Worm (Caenorhabditis elegans) whole organism, L4/young adult: Measurements from ENCODE around the gene srw-3.

Source experiments
- W03F9.2 ChIP-seq: fragments of 150-350 bp; optimal IDR thresholded peaks from 2 replicates; lab custom pipeline; 2014; ENCODE audit warnings: missing biosample characterization, missing genetic modification characterization
- dao-5 ChIP-seq: sonication (generic microtip); optimal IDR thresholded peaks from 2 replicates; lab custom pipeline; 2016; ENCODE audit warnings: missing genotype, missing genetic modification characterization, moderate library complexity, missing compliant biosample characterization
- him-1 ChIP-seq: sonication (generic microtip); optimal IDR thresholded peaks from 2 replicates; lab custom pipeline; 2016; ENCODE audit warnings: missing genotype, missing genetic modification reagents, missing genetic modification characterization, missing compliant biosample characterization

- TF ChIP-seq dao-5 (tag; lab: Kevin White, UChicago) (no peak), him-1 (tag; lab: Kevin White, UChicago) (no peak), W03F9.2 (tag; lab: Kevin White, UChicago) (no peak)
These were observed 44.3 kb downstream of the srw-3 start for ce11 chrV:7749708-7750107.
